Worm (Caenorhabditis elegans): ENCODE measurements around the gene sqv-3.

DNA sequence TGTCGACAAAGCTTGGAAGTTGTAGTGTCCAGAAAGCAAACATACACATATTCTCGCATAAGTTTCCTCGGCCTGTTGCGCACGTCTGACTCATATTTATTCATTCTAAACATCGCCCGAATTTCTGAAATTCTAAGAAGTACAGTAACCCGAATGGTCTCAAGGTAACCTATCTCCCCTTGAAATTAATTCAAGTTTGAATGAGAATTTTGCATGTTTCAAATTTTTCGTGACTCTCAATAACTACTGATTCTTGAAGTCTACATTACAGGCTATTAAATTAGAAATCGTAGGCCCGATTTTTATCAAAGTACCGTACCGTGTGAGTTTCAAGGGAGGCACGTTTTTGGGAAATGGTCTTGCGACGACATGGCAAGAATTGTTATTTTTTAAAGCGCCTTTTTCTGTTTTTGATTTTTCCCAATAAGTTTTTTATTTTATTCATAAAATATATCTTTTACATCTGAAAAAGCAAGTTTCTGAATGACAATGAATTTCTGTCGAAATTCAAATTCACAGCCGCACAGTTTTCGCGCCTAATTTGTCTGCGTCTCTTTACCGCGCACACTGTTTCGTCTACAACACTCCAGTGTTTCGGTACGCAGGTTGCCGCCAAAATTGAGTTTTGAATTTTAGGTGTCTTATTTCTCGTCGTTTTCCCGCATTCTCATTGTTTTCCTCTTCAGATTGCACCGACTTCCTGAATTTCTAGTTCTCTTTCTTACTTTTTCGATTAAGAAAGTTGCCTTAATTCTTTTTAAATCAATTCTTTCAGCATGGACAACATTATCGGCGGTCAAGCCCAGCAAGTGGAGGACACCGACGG, 13.7 kb upstream of the sqv-3 start, which contains the start of the genes R10E11.9 and mcm-6:
- TF ChIP-seq dao-5 (tag; optimal IDR thresholded peaks at IDR 0.05) (no peak), W03F9.2 (tag; optimal IDR thresholded peaks at IDR 0.05) (no peak), him-1 (tag; optimal IDR thresholded peaks at IDR 0.05) (no peak)
